Comparison of ENCODE assay signal across 1 fruit fly cellular context in the genomic region with DNA sequence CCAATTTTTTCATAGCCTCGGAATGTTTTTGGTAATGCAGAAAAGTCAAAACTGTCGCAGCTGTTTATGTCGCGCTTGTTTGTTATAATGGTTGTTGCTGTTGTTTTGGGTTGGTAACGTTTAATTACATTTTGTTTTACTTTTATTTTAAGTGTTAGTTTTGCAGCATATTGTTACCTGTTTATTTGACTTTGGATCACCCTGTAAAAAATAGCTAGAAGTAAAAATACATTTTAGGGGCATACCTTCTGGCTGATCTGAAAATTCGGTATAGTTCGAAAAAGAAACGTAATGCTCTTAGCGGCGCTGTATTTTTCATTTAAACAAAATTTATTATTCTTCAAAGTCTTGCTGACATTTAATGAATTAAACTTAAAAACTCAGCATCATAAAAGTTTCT.
TF ChIP-seq lines count a peak whose summit lies in the region.

No protein-coding gene starts in this region.

TF ChIP-seq in whole organism, embryonic, 481 proteins besides CTCF, POLR2A, EP300 and RAD21 (continued from another document):
- TF ChIP-seq chif (GFP tag; optimal IDR thresholded peaks at IDR 0.05; lab: Kevin White, UChicago) = no peak
- peak; percentile 76 for TF ChIP-seq stwl (tag; optimal IDR thresholded peaks at IDR 0.05; lab: Kevin White, UChicago)
- TF ChIP-seq CG6791 (GFP tag; IDR thresholded peaks at IDR 0.05; lab: Robert Waterston, UW; ENCODE audit: partially characterized antibody) = peak; percentile 11; the same call in 1 of the 3 replicates
- TF ChIP-seq CG9932 (GFP tag; IDR thresholded peaks at IDR 0.05; lab: Robert Waterston, UW) = peak; percentile 41; the same call in 1 of the 2 replicates
- peak; percentile 4 for TF ChIP-seq CG17829 (tag; optimal IDR thresholded peaks at IDR 0.05; lab: Kevin White, UChicago)
- TF ChIP-seq D19A (tag; optimal IDR thresholded peaks at IDR 0.05; lab: Kevin White, UChicago) = peak; percentile 5
- peak; percentile 21 for TF ChIP-seq pita (GFP tag; optimal IDR thresholded peaks at IDR 0.05; lab: Kevin White, UChicago)
- peak; percentile 5 for TF ChIP-seq CG7271 (tag; optimal IDR thresholded peaks at IDR 0.05; lab: Kevin White, UChicago)
- peak; percentile 4 for TF ChIP-seq CG14710 (tag; optimal IDR thresholded peaks at IDR 0.05; lab: Kevin White, UChicago)
- peak; percentile 47 for TF ChIP-seq CG10366 (GFP tag; IDR thresholded peaks at IDR 0.05; lab: Robert Waterston, UW)
- TF ChIP-seq gem (tag; optimal IDR thresholded peaks at IDR 0.05; lab: Kevin White, UChicago) = peak; percentile 6
- 0 out of 2 replicates have a peak, but pooled peaks have one; percentile 25 for TF ChIP-seq Ptx1 (GFP tag; IDR thresholded peaks at IDR 0.05; lab: Robert Waterston, UW)
- peak; percentile 13 for TF ChIP-seq CoRest (tag; optimal IDR thresholded peaks at IDR 0.05; lab: Kevin White, UChicago)
- TF ChIP-seq CG32767 (GFP tag; IDR thresholded peaks at IDR 0.05; lab: Robert Waterston, UW) = no peak
- TF ChIP-seq hkb (optimal IDR thresholded peaks at IDR 0.05; lab: Kevin White, UChicago) = no peak
- 0 out of 2 replicates have a peak, but pooled peaks have one; percentile 30 for TF ChIP-seq hkb (GFP tag; IDR thresholded peaks at IDR 0.05; lab: Robert Waterston, UW)
- no peak for TF ChIP-seq CG3065 (GFP tag; optimal IDR thresholded peaks at IDR 0.05; lab: Kevin White, UChicago)
- TF ChIP-seq CG12299 (tag; optimal IDR thresholded peaks at IDR 0.05; lab: Kevin White, UChicago) = no peak
- TF ChIP-seq Med (GFP tag; lab: Kevin White, UChicago) = peak; percentile 51
- no peak for TF ChIP-seq CG7745 (tag; optimal IDR thresholded peaks at IDR 0.05; lab: Kevin White, UChicago)
